Worm (Caenorhabditis elegans): ENCODE results near the gene T04C12.8.

T04C12.8 gene

DNA sequence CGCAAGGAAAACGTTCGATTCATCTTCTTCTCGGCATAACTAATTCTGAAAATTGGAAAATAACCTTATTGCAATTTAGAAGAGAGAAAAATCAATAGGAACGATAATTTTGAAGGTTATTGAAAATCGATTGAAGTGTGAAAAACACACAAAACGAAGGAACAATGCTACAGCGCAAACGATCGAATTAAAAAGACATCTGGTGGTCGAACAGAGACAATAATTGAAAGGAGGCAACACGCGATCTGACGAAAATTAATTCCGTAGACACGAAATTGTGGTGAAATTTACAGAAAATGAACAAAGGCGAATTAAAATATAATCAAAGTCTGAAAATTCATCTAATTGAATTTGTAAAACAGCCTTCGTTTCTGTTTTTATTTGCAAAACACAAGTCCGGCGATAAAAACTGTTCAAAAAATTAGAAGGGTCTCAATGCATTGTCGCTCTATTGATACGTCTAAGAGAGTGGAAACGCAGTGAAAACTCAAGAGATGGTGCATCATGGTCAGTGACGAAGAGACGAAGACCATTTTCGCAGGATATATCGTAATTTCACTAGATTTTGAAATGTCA, 29.7 kb downstream of the T04C12.8 start, which contains the start of gene pak-2 (continued):
- TF ChIP-seq pax-1 (tag; optimal IDR thresholded peaks at IDR 0.05) (peak; percentile 42), pag-3 (tag; optimal IDR thresholded peaks at IDR 0.05; ENCODE audit: borderline replicate concordance) (no peak), sox-4 (tag; optimal IDR thresholded peaks at IDR 0.05) (peak; percentile 0), unc-3 (GFP tag; conservative IDR thresholded peaks at IDR 0.05) (no peak), unc-3 (tag; optimal IDR thresholded peaks at IDR 0.05) (peak; percentile 77), C08G9.2 (tag; optimal IDR thresholded peaks at IDR 0.05) (peak; percentile 96), pros-1 (tag; optimal IDR thresholded peaks at IDR 0.05) (no peak), ttx-3 (tag; optimal IDR thresholded peaks at IDR 0.05) (peak; percentile 47), tbx-2 (tag; optimal IDR thresholded peaks at IDR 0.05) (peak; percentile 98), rnt-1 (tag; optimal IDR thresholded peaks at IDR 0.05) (peak; percentile 94), C38D4.7 (GFP tag; optimal IDR thresholded peaks at IDR 0.05) (peak; percentile 14), F13H6.1 (tag; optimal IDR thresholded peaks at IDR 0.05) (peak; percentile 91), pqm-1 (tag; optimal IDR thresholded peaks at IDR 0.05) (peak; percentile 64), K02D7.2 (tag; optimal IDR thresholded peaks at IDR 0.05) (peak; percentile 62), odd-2 (tag; optimal IDR thresholded peaks at IDR 0.05) (no peak), nfya-1 (tag; optimal IDR thresholded peaks at IDR 0.05) (peak; percentile 54), gmeb-2 (tag; optimal IDR thresholded peaks at IDR 0.05) (peak; percentile 39), unc-42 (tag; optimal IDR thresholded peaks at IDR 0.05) (peak; percentile 92), ceh-6 (GFP tag; optimal IDR thresholded peaks at IDR 0.05) (peak; percentile 43), lin-11 (tag; optimal IDR thresholded peaks at IDR 0.05) (no peak), unc-55 (GFP tag; optimal IDR thresholded peaks at IDR 0.05) (no peak), zip-5 (tag; optimal IDR thresholded peaks at IDR 0.05) (peak; percentile 94), syd-9 (tag; optimal IDR thresholded peaks at IDR 0.05) (peak; percentile 45), pha-4 (tag; optimal IDR thresholded peaks at IDR 0.05) (no peak), sdc-2 (tag; optimal IDR thresholded peaks at IDR 0.05) (peak; percentile 36), hlh-13 (GFP tag; optimal IDR thresholded peaks at IDR 0.05) (no peak), hlh-15 (tag; optimal IDR thresholded peaks at IDR 0.05) (peak; percentile 66), dmd-4 (tag; optimal IDR thresholded peaks at IDR 0.05; ENCODE audit: borderline replicate concordance) (peak; percentile 34), ref-2 (tag; optimal IDR thresholded peaks at IDR 0.05) (peak; percentile 97), madf-2 (tag; optimal IDR thresholded peaks at IDR 0.05) (peak; percentile 45), elt-2 (tag; optimal IDR thresholded peaks at IDR 0.05) (peak; percentile 90), ceh-45 (GFP tag; IDR thresholded peaks at IDR 0.05) (no peak), hlh-30 (tag; optimal IDR thresholded peaks at IDR 0.05; ENCODE audit: insufficient read depth) (no peak), eyg-1 (tag; optimal IDR thresholded peaks at IDR 0.05) (peak; percentile 57), pat-9 (tag; optimal IDR thresholded peaks at IDR 0.05) (no peak), hlh-6 (tag; optimal IDR thresholded peaks at IDR 0.05) (peak; percentile 73), tbx-7 (tag; optimal IDR thresholded peaks at IDR 0.05) (peak; percentile 90), ceh-34 (tag; optimal IDR thresholded peaks at IDR 0.05) (peak; percentile 84), ahr-1 (tag; optimal IDR thresholded peaks at IDR 0.05) (peak; percentile 77), fax-1 (tag; optimal IDR thresholded peaks at IDR 0.05) (peak; percentile 92), unc-86 (tag; optimal IDR thresholded peaks at IDR 0.05) (peak; percentile 61), sox-2 (GFP tag; IDR thresholded peaks at IDR 0.05) (no peak), ceh-9 (tag; optimal IDR thresholded peaks at IDR 0.05) (no peak), ceh-48 (tag; optimal IDR thresholded peaks at IDR 0.05) (no peak), K09A11.1 (tag; optimal IDR thresholded peaks at IDR 0.05; ENCODE audit: insufficient read depth) (no peak), nhr-11 (tag; optimal IDR thresholded peaks at IDR 0.05) (no peak), ceh-19 (GFP tag; optimal IDR thresholded peaks at IDR 0.05) (peak; percentile 59), ceh-2 (tag; optimal IDR thresholded peaks at IDR 0.05) (peak; percentile 93), ceh-30 (tag; optimal IDR thresholded peaks at IDR 0.05) (no peak)

Data from whole organism, late embryonic.